Worm (Caenorhabditis elegans) whole organism, L1 larva: ENCODE results near the gene rgs-9.
A peak's percentile ranks its signal among the peaks of the same experiment; 100 is the strongest.

Source experiments
- C04F5.9 ChIP-seq: sonication (generic microtip); optimal IDR thresholded peaks from 2 replicates; lab custom pipeline; 2016; ENCODE audit warnings: missing genetic modification characterization, missing compliant biosample characterization
- F16B12.6 ChIP-seq: fragments of 150-350 bp; optimal IDR thresholded peaks from 2 replicates; lab custom pipeline; 2014; ENCODE audit warnings: missing biosample characterization, missing genetic modification characterization
- Y116A8C.19 ChIP-seq: sonication (generic microtip); optimal IDR thresholded peaks from 2 replicates; lab custom pipeline; 2016; ENCODE audit warnings: missing compliant biosample characterization, missing genetic modification characterization, borderline replicate concordance
- aha-1 ChIP-seq: fragments of 150-350 bp; optimal IDR thresholded peaks from 2 replicates; lab custom pipeline; 2014; ENCODE audit warnings: missing biosample characterization, missing genetic modification characterization
- ama-1 ChIP-seq: fragments of 150-350 bp; optimal IDR thresholded peaks from 2 replicates; lab custom pipeline; 2014
- ceh-63 ChIP-seq: fragments of 200-800 bp; sonication (Bioruptor generic); optimal IDR thresholded peaks from 2 replicates; lab custom pipeline; 2018; ENCODE audit warnings: mild to moderate bottlenecking, missing genetic modification characterization, missing compliant biosample characterization
- ceh-8 ChIP-seq: fragments of 200-800 bp; sonication (Bioruptor generic); optimal IDR thresholded peaks from 2 replicates; lab custom pipeline; 2018; ENCODE audit warnings: mild to moderate bottlenecking, missing genetic modification characterization, moderate library complexity, missing compliant biosample characterization
- ceh-88 ChIP-seq: fragments of 200-800 bp; sonication (Bioruptor generic); IDR thresholded peaks from 2 replicates; pipeline ENCODE4 v1.3.6; 2022; ENCODE audit warnings: missing genetic modification characterization, missing compliant biosample characterization
- ceh-90 ChIP-seq: sonication (generic microtip); optimal IDR thresholded peaks from 2 replicates; lab custom pipeline; 2016; ENCODE audit warnings: missing genetic modification characterization, missing compliant biosample characterization
- ces-1 ChIP-seq: fragments of 150-350 bp; optimal IDR thresholded peaks from 2 replicates; lab custom pipeline; 2014; ENCODE audit warnings: missing biosample characterization, missing genetic modification reagents, missing genetic modification characterization
- dsc-1 ChIP-seq: sonication (generic microtip); optimal IDR thresholded peaks from 2 replicates; lab custom pipeline; 2016; ENCODE audit warnings: mild to moderate bottlenecking, missing genetic modification characterization, missing compliant biosample characterization
- efl-1 ChIP-seq, 4 experiments: fragments of 150-350 bp; optimal IDR thresholded peaks in 3 of 4; peaks in 1 of 4; 1 replicate in 1 of 4; 2 replicates in 3 of 4; lab custom pipeline; 2014; ENCODE audit warnings: missing biosample characterization in 2 of 4, missing genetic modification characterization in 2 of 4, missing genetic modification reagents in 2 of 4
- egl-13 ChIP-seq: sonication (generic microtip); optimal IDR thresholded peaks from 2 replicates; lab custom pipeline; 2016; ENCODE audit warnings: missing genotype, missing genetic modification reagents, missing genetic modification characterization, missing compliant biosample characterization
- elt-3 ChIP-seq, 6 experiments: fragments of 150-350 bp in 1 of 6; sonication (generic microtip); optimal IDR thresholded peaks; 2 replicates each; lab custom pipeline; 2017 to 2018; ENCODE audit warnings: missing biosample characterization in 6 of 6, missing genetic modification characterization in 6 of 6, inconsistent platforms in 1 of 6
- fkh-10 ChIP-seq: sonication (generic microtip); optimal IDR thresholded peaks from 2 replicates; lab custom pipeline; 2017; ENCODE audit warnings: missing biosample characterization, missing genetic modification reagents, missing genetic modification characterization
- fos-1 ChIP-seq: fragments of 150-350 bp; optimal IDR thresholded peaks from 2 replicates; lab custom pipeline; 2014; ENCODE audit warnings: missing biosample characterization, missing genetic modification characterization
- hlh-4 ChIP-seq: sonication (generic microtip); optimal IDR thresholded peaks from 2 replicates; lab custom pipeline; 2016; ENCODE audit warnings: mild to moderate bottlenecking, missing genetic modification characterization, missing compliant biosample characterization
- isw-1 ChIP-seq: fragments of 200-800 bp; sonication (Bioruptor generic); IDR thresholded peaks from 2 replicates; pipeline ENCODE4 v1.3.6; 2022; ENCODE audit warnings: missing genetic modification characterization, missing compliant biosample characterization
- lin-13 ChIP-seq: fragments of 150-350 bp; optimal IDR thresholded peaks from 2 replicates; lab custom pipeline; 2014; ENCODE audit warnings: missing biosample characterization, missing genetic modification reagents, missing genetic modification characterization
- lin-14 ChIP-seq: fragments of 200-800 bp; sonication (Bioruptor generic); optimal IDR thresholded peaks from 2 replicates; lab custom pipeline; 2018; ENCODE audit warnings: mild to moderate bottlenecking, missing genetic modification characterization, moderate library complexity, missing compliant biosample characterization
- lin-15B ChIP-seq: fragments of 150-350 bp; sonication (generic microtip); optimal IDR thresholded peaks from 3 replicates; lab custom pipeline; 2014; ENCODE audit warnings: missing biosample characterization, missing genetic modification characterization
- lin-39 ChIP-seq: fragments of 150-350 bp; optimal IDR thresholded peaks from 2 replicates; lab custom pipeline; 2014; ENCODE audit warnings: missing biosample characterization, missing genetic modification reagents, missing genetic modification characterization
- lsy-2 ChIP-seq, 2 experiments: fragments of 150-350 bp; optimal IDR thresholded peaks; 2 replicates each; lab custom pipeline; 2014; ENCODE audit warnings: missing biosample characterization in 2 of 2, missing genetic modification characterization in 2 of 2
- mep-1 ChIP-seq: fragments of 150-350 bp; optimal IDR thresholded peaks from 2 replicates; lab custom pipeline; 2014; ENCODE audit warnings: missing biosample characterization, missing genetic modification characterization
- nhr-12 ChIP-seq: sonication (generic microtip); optimal IDR thresholded peaks from 2 replicates; lab custom pipeline; 2017; ENCODE audit warnings: missing biosample characterization, missing genetic modification characterization
- nhr-19 ChIP-seq: fragments of 200-800 bp; sonication (Bioruptor generic); conservative IDR thresholded peaks from 2 replicates; pipeline ENCODE4 v1.3.6; 2022; ENCODE audit warnings: missing genetic modification characterization, missing compliant biosample characterization
- nhr-28 ChIP-seq: fragments of 150-350 bp; optimal IDR thresholded peaks from 2 replicates; lab custom pipeline; 2014; ENCODE audit warnings: missing biosample characterization, missing genetic modification characterization
- nhr-47 ChIP-seq: sonication (generic microtip); optimal IDR thresholded peaks from 2 replicates; lab custom pipeline; 2016; ENCODE audit warnings: mild to moderate bottlenecking, missing genetic modification characterization, moderate library complexity, missing compliant biosample characterization
- nhr-71 ChIP-seq: sonication (generic microtip); optimal IDR thresholded peaks from 2 replicates; lab custom pipeline; 2016; ENCODE audit warnings: mild to moderate bottlenecking, missing genetic modification characterization, moderate library complexity, missing compliant biosample characterization
- nhr-76 ChIP-seq: sonication (generic microtip); optimal IDR thresholded peaks from 2 replicates; lab custom pipeline; 2017; ENCODE audit warnings: missing biosample characterization, missing genetic modification characterization
- nhr-77 ChIP-seq: fragments of 150-350 bp; optimal IDR thresholded peaks from 2 replicates; lab custom pipeline; 2014; ENCODE audit warnings: missing biosample characterization, missing genetic modification characterization
- nhr-84 ChIP-seq: sonication (generic microtip); optimal IDR thresholded peaks from 2 replicates; lab custom pipeline; 2017; ENCODE audit warnings: missing biosample characterization, missing genetic modification characterization
- nhr-85 ChIP-seq: sonication (generic microtip); peaks from one replicate; lab custom pipeline; 2016; ENCODE audit warnings: missing genetic modification characterization, inconsistent platforms, missing compliant biosample characterization
- nhr-90 ChIP-seq: sonication (generic microtip); optimal IDR thresholded peaks from 2 replicates; lab custom pipeline; 2016; ENCODE audit warnings: mild to moderate bottlenecking, missing genetic modification characterization, missing compliant biosample characterization; ENCODE audit not compliant: poor library complexity
- pag-3 ChIP-seq: sonication (generic microtip); optimal IDR thresholded peaks from 2 replicates; lab custom pipeline; 2017; ENCODE audit warnings: missing genetic modification characterization, mild to moderate bottlenecking, missing compliant biosample characterization, antibody characterized with exemption, borderline replicate concordance; ENCODE audit not compliant: insufficient read depth
- pax-3 ChIP-seq: fragments of 200-800 bp; sonication (Bioruptor generic); optimal IDR thresholded peaks from 2 replicates; lab custom pipeline; 2018; ENCODE audit warnings: mild to moderate bottlenecking, missing genetic modification characterization, moderate library complexity, missing compliant biosample characterization
- pqm-1 ChIP-seq: sonication (generic microtip); optimal IDR thresholded peaks from 3 replicates; lab custom pipeline; 2017; ENCODE audit warnings: missing biosample characterization, missing genetic modification characterization
- rnt-1 ChIP-seq: sonication (generic microtip); optimal IDR thresholded peaks from 2 replicates; lab custom pipeline; 2016; ENCODE audit warnings: mild to moderate bottlenecking, missing genetic modification characterization, moderate library complexity, missing compliant biosample characterization
- skn-1 ChIP-seq: fragments of 150-350 bp; optimal IDR thresholded peaks from 2 replicates; lab custom pipeline; 2014; ENCODE audit warnings: missing biosample characterization, missing genetic modification characterization
- sptf-1 ChIP-seq: fragments of 150-350 bp; optimal IDR thresholded peaks from 2 replicates; lab custom pipeline; 2014; ENCODE audit warnings: missing biosample characterization, missing genetic modification characterization
- swsn-7 ChIP-seq: sonication (generic microtip); optimal IDR thresholded peaks from 2 replicates; lab custom pipeline; 2016; ENCODE audit warnings: missing genetic modification characterization, missing compliant biosample characterization
- tbx-2 ChIP-seq: sonication (generic microtip); optimal IDR thresholded peaks from 2 replicates; lab custom pipeline; 2016; ENCODE audit warnings: missing genetic modification characterization, missing compliant biosample characterization
- unc-30 ChIP-seq: sonication (generic microtip); optimal IDR thresholded peaks from 2 replicates; lab custom pipeline; 2017; ENCODE audit warnings: missing biosample characterization, missing genetic modification characterization
- unc-86 ChIP-seq: sonication (generic microtip); optimal IDR thresholded peaks from 2 replicates; lab custom pipeline; 2016; ENCODE audit warnings: missing genetic modification characterization, missing compliant biosample characterization
- ztf-4 ChIP-seq: fragments of 150-350 bp; optimal IDR thresholded peaks from 2 replicates; lab custom pipeline; 2014; ENCODE audit warnings: missing biosample characterization, missing genetic modification characterization

rgs-9 gene

DNA sequence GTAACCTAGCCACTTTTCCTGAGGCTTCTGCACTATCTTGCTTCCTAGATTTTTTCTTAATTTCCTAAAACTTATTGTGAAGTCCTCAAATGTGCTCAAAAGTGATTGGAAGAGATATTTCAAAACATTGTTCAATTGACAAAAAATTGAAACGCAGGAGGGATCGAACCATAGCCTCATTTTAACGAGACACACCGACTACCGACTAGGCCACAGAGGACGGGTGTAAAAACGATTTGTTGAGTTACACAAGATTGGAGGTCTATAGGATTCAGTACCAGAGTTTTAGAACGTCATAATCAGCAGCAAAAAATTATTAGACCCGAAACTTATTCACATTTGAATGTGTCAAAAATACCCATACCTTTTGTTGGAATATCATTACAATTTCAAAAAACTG, 24.2 kb downstream of the rgs-9 start:
- no peak for TF ChIP-seq efl-1 (optimal IDR thresholded peaks at IDR 0.05; lab: Kevin White, UChicago)
- peak in 1 of 2 experiments; percentile 70 for TF ChIP-seq efl-1 (GFP tag; optimal IDR thresholded peaks at IDR 0.05 in 1 of 2; lab: Kevin White, UChicago)
- no peak for TF ChIP-seq ama-1 (lab: Kevin White, UChicago)
- TF ChIP-seq nhr-84 (tag; lab: Kevin White, UChicago), result no peak
- TF ChIP-seq nhr-76, result no peak

ce11 chrX:1939887-1940286, 24.8 kb downstream of the rgs-9 start, which contains the start of gene Y59E1A.4:
Gene Y59E1A.4, minus strand, starts transcription at chrX:1939987.
- TF ChIP-seq ceh-63 (GFP tag; lab: Kevin White, UChicago), result no peak
- TF ChIP-seq nhr-76, result no peak
- no peak for TF ChIP-seq Y116A8C.19 (tag; lab: Kevin White, UChicago)
- TF ChIP-seq lin-14, result no peak
- no peak for TF ChIP-seq skn-1
- TF ChIP-seq ceh-8 (GFP tag; lab: Kevin White, UChicago), result no peak
- TF ChIP-seq swsn-7, result no peak
- TF ChIP-seq nhr-47, result no peak
- TF ChIP-seq fos-1, result no peak
- no peak for TF ChIP-seq ztf-4 (tag; lab: Kevin White, UChicago)
- TF ChIP-seq pax-3, result no peak
- no peak for TF ChIP-seq lin-13 (GFP tag; lab: Kevin White, UChicago)

- TF ChIP-seq ceh-8 (GFP tag; lab: Kevin White, UChicago) (no peak), nhr-28 (tag; lab: Kevin White, UChicago) (no peak), ceh-90 (tag; lab: Kevin White, UChicago) (no peak), unc-86 (no peak), pag-3 (tag; lab: Kevin White, UChicago) (no peak), ces-1 (GFP tag; lab: Kevin White, UChicago) (no peak), aha-1 (tag; lab: Kevin White, UChicago) (no peak)
- TF ChIP-seq, all 84 proteins: peak for 0
Measured at ce11 chrX:1959063-1959462, 44.0 kb downstream of the rgs-9 start.

- TF ChIP-seq rnt-1 (tag; lab: Kevin White, UChicago) (peak; percentile 83), C04F5.9 (tag; lab: Kevin White, UChicago) (no peak), hlh-4 (no peak), isw-1 (GFP tag; lab: Robert Waterston, UW) (no peak), unc-30 (tag; lab: Kevin White, UChicago) (no peak), lin-15B (tag; lab: Kevin White, UChicago) (no peak), nhr-77 (tag; lab: Kevin White, UChicago) (peak; percentile 2), F16B12.6 (peak; percentile 20), skn-1 (peak; percentile 64), nhr-90 (tag; lab: Kevin White, UChicago) (peak; percentile 42), egl-13 (tag; lab: Kevin White, UChicago) (no peak), nhr-47 (peak; percentile 41), nhr-12 (no peak), sptf-1 (tag; lab: Kevin White, UChicago) (no peak), pqm-1 (tag; lab: Kevin White, UChicago) (no peak), ceh-90 (tag; lab: Kevin White, UChicago) (no peak), pag-3 (tag; lab: Kevin White, UChicago) (no peak), lin-13 (GFP tag; lab: Kevin White, UChicago) (no peak), nhr-85 (tag; lab: Kevin White, UChicago) (peak; percentile 75), nhr-84 (tag; lab: Kevin White, UChicago) (no peak), ztf-4 (tag; lab: Kevin White, UChicago) (no peak), fkh-10 (GFP tag; lab: Kevin White, UChicago) (no peak), nhr-19 (GFP tag; lab: Robert Waterston, UW) (no peak), lin-39 (tag; lab: Kevin White, UChicago) (no peak), fos-1 (no peak), nhr-71 (peak; percentile 45), ceh-88 (GFP tag; lab: Robert Waterston, UW) (no peak), lsy-2 (tag; optimal IDR thresholded peaks at IDR 0.05; lab: Kevin White, UChicago) (peak in 1 of 2 experiments; percentile 50), dsc-1 (tag; lab: Kevin White, UChicago) (peak; percentile 28), mep-1 (tag; lab: Kevin White, UChicago) (no peak), elt-3 (tag; optimal IDR thresholded peaks at IDR 0.05; lab: Kevin White, UChicago) (no peak), tbx-2 (tag; lab: Kevin White, UChicago) (peak; percentile 42)
Measured at ce11 chrX:1960895-1961715, 46.0 kb downstream of the rgs-9 start.
